Worm (Caenorhabditis elegans): ENCODE data around the gene clec-241.

clec-241 gene

ce11 chrV:17013232-17013631 lies at the start of gene clec-241:
Gene clec-241, minus strand, starts transcription at chrV:17013332.
- TF ChIP-seq elt-3 (tag; optimal IDR thresholded peaks at IDR 0.05) (no peak), peb-1 (tag; optimal IDR thresholded peaks at IDR 0.05) (no peak), ceh-82 (tag; optimal IDR thresholded peaks at IDR 0.05) (no peak), mab-5 (tag; optimal IDR thresholded peaks at IDR 0.05) (no peak), gmeb-1 (tag; optimal IDR thresholded peaks at IDR 0.05) (no peak), crh-2 (tag; optimal IDR thresholded peaks at IDR 0.05) (no peak), ztf-1 (GFP tag; conservative IDR thresholded peaks at IDR 0.05) (no peak), R02D3.7 (tag; optimal IDR thresholded peaks at IDR 0.05) (no peak), mdl-1 (tag; optimal IDR thresholded peaks at IDR 0.05) (no peak)

- TF ChIP-seq lin-11 (tag; optimal IDR thresholded peaks at IDR 0.05): no peak
- no peak for TF ChIP-seq unc-39 (tag; optimal IDR thresholded peaks at IDR 0.05)
- no peak for TF ChIP-seq R02D3.7 (tag; optimal IDR thresholded peaks at IDR 0.05)
- TF ChIP-seq ztf-11 (tag; optimal IDR thresholded peaks at IDR 0.05): no peak
- TF ChIP-seq egl-27 (tag; optimal IDR thresholded peaks at IDR 0.05): no peak
- TF ChIP-seq alr-1 (tag; optimal IDR thresholded peaks at IDR 0.05): no peak
- TF ChIP-seq snpc-4 (tag; optimal IDR thresholded peaks at IDR 0.05): no peak
- no peak for TF ChIP-seq sem-4 (tag; optimal IDR thresholded peaks at IDR 0.05)
- no peak for TF ChIP-seq ama-1 (optimal IDR thresholded peaks at IDR 0.05)
- TF ChIP-seq mbf-1 (tag; optimal IDR thresholded peaks at IDR 0.05): no peak
- TF ChIP-seq lin-39 (tag; optimal IDR thresholded peaks at IDR 0.05): no peak
- TF ChIP-seq nhr-10 (tag; optimal IDR thresholded peaks at IDR 0.05): no peak
- TF ChIP-seq blmp-1 (tag; optimal IDR thresholded peaks at IDR 0.05; ENCODE audit: insufficient read depth): no peak
- no peak for TF ChIP-seq nhr-25 (tag; optimal IDR thresholded peaks at IDR 0.05)
- no peak for TF ChIP-seq nhr-11 (tag; optimal IDR thresholded peaks at IDR 0.05)
These were observed 48.5 kb upstream of the clec-241 start, which contains the start of gene F28B1.9 for ce11 chrV:17061585-17061984. Gene F28B1.9, plus strand, starts transcription at chrV:17061885.

ce11 chrV:17059987-17060386 lies 46.9 kb upstream of the clec-241 start, which contains the start of gene sri-66:
Gene sri-66, plus strand, starts transcription at chrV:17060287.
- TF ChIP-seq nhr-23 (tag; optimal IDR thresholded peaks at IDR 0.05) (no peak), ZK546.5 (tag; optimal IDR thresholded peaks at IDR 0.05) (no peak), F13H6.1 (tag; optimal IDR thresholded peaks at IDR 0.05) (no peak), C34F6.9 (tag; optimal IDR thresholded peaks at IDR 0.05) (no peak), nhr-237 (tag; optimal IDR thresholded peaks at IDR 0.05) (no peak)

- TF ChIP-seq ceh-16 (tag; optimal IDR thresholded peaks at IDR 0.05) (no peak), nhr-237 (tag; optimal IDR thresholded peaks at IDR 0.05) (no peak), nhr-25 (tag; optimal IDR thresholded peaks at IDR 0.05) (no peak), ztf-1 (GFP tag; conservative IDR thresholded peaks at IDR 0.05) (no peak), mdl-1 (tag; optimal IDR thresholded peaks at IDR 0.05) (no peak), nhr-11 (tag; optimal IDR thresholded peaks at IDR 0.05) (no peak), mbf-1 (tag; optimal IDR thresholded peaks at IDR 0.05) (no peak), nhr-6 (tag; optimal IDR thresholded peaks at IDR 0.05) (no peak), lin-11 (tag; optimal IDR thresholded peaks at IDR 0.05) (no peak), sma-9 (GFP tag; optimal IDR thresholded peaks at IDR 0.05) (no peak), sma-9 (tag; optimal IDR thresholded peaks at IDR 0.05) (no peak), Y55F3AM.14 (GFP tag; optimal IDR thresholded peaks at IDR 0.05) (no peak), fos-1 (tag; optimal IDR thresholded peaks at IDR 0.05) (no peak)
These were observed 31.4 kb upstream of the clec-241 start, which contains the start of gene F28B1.2 for ce11 chrV:17044500-17044899. Gene F28B1.2, plus strand, starts transcription at chrV:17044800.

- TF ChIP-seq ztf-1 (GFP tag; conservative IDR thresholded peaks at IDR 0.05) (no peak), unc-55 (GFP tag; optimal IDR thresholded peaks at IDR 0.05) (no peak), lin-11 (tag; optimal IDR thresholded peaks at IDR 0.05) (no peak), nhr-12 (tag; optimal IDR thresholded peaks at IDR 0.05) (no peak), ceh-82 (tag; optimal IDR thresholded peaks at IDR 0.05) (no peak), elt-3 (tag; optimal IDR thresholded peaks at IDR 0.05) (no peak), lsy-2 (tag; optimal IDR thresholded peaks at IDR 0.05) (no peak), ama-1 (optimal IDR thresholded peaks at IDR 0.05) (no peak), ztf-4 (tag; optimal IDR thresholded peaks at IDR 0.05) (no peak), nhr-129 (tag; optimal IDR thresholded peaks at IDR 0.05) (no peak), crh-2 (tag; optimal IDR thresholded peaks at IDR 0.05) (no peak)
These were observed 29.1 kb upstream of the clec-241 start, which contains the start of gene hpo-33 for ce11 chrV:17042263-17042662. Gene hpo-33, plus strand, starts transcription at chrV:17042563.
